Fruit fly (Drosophila melanogaster): ENCODE measurements around the gene CG31626.

The CG31626 gene

dm6 chr2L:21263470-21264146 is 27.1 kb upstream of the CG31626 start (continued):
- TF ChIP-seq CG12391 (tag; optimal IDR thresholded peaks at IDR 0.05) (peak; percentile 26), onecut (GFP tag; IDR thresholded peaks at IDR 0.05) (peak; percentile 15; the same call in 1 of the 2 replicates), gsb-n (tag; optimal IDR thresholded peaks at IDR 0.05) (peak; percentile 47), zf30C (GFP tag; optimal IDR thresholded peaks at IDR 0.05) (no peak), CG3281 (GFP tag; optimal IDR thresholded peaks at IDR 0.05) (peak; percentile 37), Atf6 (GFP tag; IDR thresholded peaks at IDR 0.05) (peak; percentile 43; the same call in 1 of the 2 replicates), Sox100B (GFP tag; optimal IDR thresholded peaks at IDR 0.05) (peak; percentile 60), fd3F (GFP tag; optimal IDR thresholded peaks at IDR 0.05) (peak; percentile 3), fd96Cb (tag; optimal IDR thresholded peaks at IDR 0.05) (peak; percentile 22), CG6813 (GFP tag; optimal IDR thresholded peaks at IDR 0.05) (peak; percentile 23), lbe (GFP tag; optimal IDR thresholded peaks at IDR 0.05) (peak; percentile 10), CG10462 (GFP tag; optimal IDR thresholded peaks at IDR 0.05) (no peak), cato (GFP tag; optimal IDR thresholded peaks at IDR 0.05; ENCODE audit: borderline replicate concordance) (no peak), CG6254 (GFP tag; optimal IDR thresholded peaks at IDR 0.05) (no peak), pzg (GFP tag; optimal IDR thresholded peaks at IDR 0.05) (peak; percentile 21), prd (optimal IDR thresholded peaks at IDR 0.05) (no peak), prd (GFP tag; IDR thresholded peaks at IDR 0.05) (no peak), HmgZ (tag; optimal IDR thresholded peaks at IDR 0.05) (peak; percentile 2), CG14710 (tag; optimal IDR thresholded peaks at IDR 0.05) (peak; percentile 98), CG4282 (GFP tag; optimal IDR thresholded peaks at IDR 0.05) (peak; percentile 27), CG11456 (GFP tag; IDR thresholded peaks at IDR 0.05) (no peak), CG7357 (GFP tag; IDR thresholded peaks at IDR 0.05) (peak; percentile 77; the same call in 2 of the 3 replicates), CG10979 (tag; optimal IDR thresholded peaks at IDR 0.05) (peak; percentile 44), CG12659 (GFP tag; optimal IDR thresholded peaks at IDR 0.05) (no peak), Antp (GFP tag; optimal IDR thresholded peaks at IDR 0.05) (no peak), BEAF-32 (GFP tag; optimal IDR thresholded peaks at IDR 0.05) (peak; percentile 9), bsh (GFP tag; optimal IDR thresholded peaks at IDR 0.05) (peak in 1 of 2 experiments; percentile 52), CG1024 (GFP tag; IDR thresholded peaks at IDR 0.05) (peak; percentile 30; the same call in 1 of the 2 replicates), hkb (optimal IDR thresholded peaks at IDR 0.05) (no peak), hkb (GFP tag; IDR thresholded peaks at IDR 0.05) (peak; percentile 52; the same call in 1 of the 2 replicates), CG17802 (tag; optimal IDR thresholded peaks at IDR 0.05) (peak; percentile 61), CG10209 (GFP tag; optimal IDR thresholded peaks at IDR 0.05) (peak; percentile 55), bbx (GFP tag; IDR thresholded peaks at IDR 0.05; ENCODE audit: partially characterized antibody) (no peak), CG11723 (GFP tag; optimal IDR thresholded peaks at IDR 0.05) (peak; percentile 10), CG31441 (GFP tag; IDR thresholded peaks at IDR 0.05) (peak; percentile 57), CG17361 (GFP tag; IDR thresholded peaks at IDR 0.05) (0 out of 3 replicates have a peak, but pooled peaks have one; percentile 40), CG9437 (GFP tag; optimal IDR thresholded peaks at IDR 0.05) (peak; percentile 14), Meics (GFP tag; optimal IDR thresholded peaks at IDR 0.05) (peak; percentile 39), Med (GFP tag) (peak; percentile 76), CG3726 (GFP tag; IDR thresholded peaks at IDR 0.05) (no peak), vfl (GFP tag; optimal IDR thresholded peaks at IDR 0.05) (no peak), scrt (GFP tag; optimal IDR thresholded peaks at IDR 0.05) (no peak), CG18262 (tag; optimal IDR thresholded peaks at IDR 0.05) (peak; percentile 52), CG30403 (GFP tag; optimal IDR thresholded peaks at IDR 0.05) (peak; percentile 5), tll (GFP tag; optimal IDR thresholded peaks at IDR 0.05) (peak in 1 of 2 experiments; percentile 45), CG1832 (GFP tag; optimal IDR thresholded peaks at IDR 0.05) (no peak), CG17568 (GFP tag; optimal IDR thresholded peaks at IDR 0.05) (peak; percentile 12), vnd (GFP tag; IDR thresholded peaks at IDR 0.05; ENCODE audit: partially characterized antibody) (no peak)

Data from whole organism, embryonic.